Worm (Caenorhabditis elegans) whole organism, mixed stage, embryonic: ENCODE data around the gene H05C05.1.

ENCODE experiments used
- M03D4.4 ChIP-seq: sonication (generic microtip); optimal IDR thresholded peaks from 2 replicates; lab custom pipeline; 2017; ENCODE audit warnings: mild to moderate bottlenecking, missing genetic modification characterization, missing compliant biosample characterization
- bed-3 ChIP-seq: fragments of 200-800 bp; sonication (Bioruptor generic); optimal IDR thresholded peaks from 3 replicates; lab custom pipeline; 2018; ENCODE audit warnings: mild to moderate bottlenecking, missing genetic modification characterization, moderate library complexity, missing compliant biosample characterization
- ceh-43 ChIP-seq: fragments of 200-800 bp; sonication (Bioruptor generic); optimal IDR thresholded peaks from 2 replicates; lab custom pipeline; 2018; ENCODE audit warnings: mild to moderate bottlenecking, missing genetic modification characterization, moderate library complexity, missing compliant biosample characterization
- ceh-83 ChIP-seq: fragments of 200-800 bp; sonication (Bioruptor generic); optimal IDR thresholded peaks from 2 replicates; lab custom pipeline; 2018; ENCODE audit warnings: mild to moderate bottlenecking, missing genetic modification characterization, missing compliant biosample characterization
- ces-1 ChIP-seq: fragments of 150-350 bp; optimal IDR thresholded peaks from 2 replicates; lab custom pipeline; 2014; ENCODE audit warnings: missing biosample characterization, missing genetic modification reagents, missing genetic modification characterization
- cnd-1 ChIP-seq: fragments of 200-800 bp; sonication (Bioruptor generic); optimal IDR thresholded peaks from 2 replicates; lab custom pipeline; 2018; ENCODE audit warnings: mild to moderate bottlenecking, missing genetic modification characterization, missing compliant biosample characterization
- drap-1 ChIP-seq: fragments of 200-800 bp; sonication (Bioruptor generic); optimal IDR thresholded peaks from 3 replicates; lab custom pipeline; 2018; ENCODE audit warnings: mild to moderate bottlenecking, missing genetic modification characterization, missing compliant biosample characterization
- elt-1 ChIP-seq: sonication (generic microtip); optimal IDR thresholded peaks from 2 replicates; lab custom pipeline; 2017; ENCODE audit warnings: missing genetic modification characterization, mild to moderate bottlenecking, missing compliant biosample characterization, antibody characterized with exemption, moderate library complexity, borderline replicate concordance; ENCODE audit not compliant: insufficient read depth
- elt-3 ChIP-seq: fragments of 150-350 bp; optimal IDR thresholded peaks from 2 replicates; lab custom pipeline; 2014; ENCODE audit warnings: missing biosample characterization, missing genetic modification characterization
- flh-1 ChIP-seq: fragments of 200-800 bp; sonication (Bioruptor generic); optimal IDR thresholded peaks from 2 replicates; lab custom pipeline; 2018; ENCODE audit warnings: mild to moderate bottlenecking, missing genetic modification characterization, moderate library complexity, missing compliant biosample characterization
- ham-2 ChIP-seq: fragments of 200-800 bp; sonication (Bioruptor generic); optimal IDR thresholded peaks from 2 replicates; lab custom pipeline; 2018; ENCODE audit warnings: mild to moderate bottlenecking, missing genetic modification characterization, missing compliant biosample characterization
- hlh-1 ChIP-seq: fragments of 150-350 bp; optimal IDR thresholded peaks from 2 replicates; lab custom pipeline; 2014; ENCODE audit warnings: missing biosample characterization, missing genetic modification reagents, missing genetic modification characterization
- lin-13 ChIP-seq: fragments of 150-350 bp; optimal IDR thresholded peaks from 2 replicates; lab custom pipeline; 2014; ENCODE audit warnings: missing biosample characterization, missing genetic modification characterization
- lsy-2 ChIP-seq: fragments of 150-350 bp; optimal IDR thresholded peaks from 2 replicates; lab custom pipeline; 2014; ENCODE audit warnings: missing biosample characterization, missing genetic modification characterization
- mab-5 ChIP-seq: fragments of 150-350 bp; optimal IDR thresholded peaks from 2 replicates; lab custom pipeline; 2014; ENCODE audit warnings: missing biosample characterization, missing genetic modification characterization
- mep-1 ChIP-seq: fragments of 150-350 bp; optimal IDR thresholded peaks from 2 replicates; lab custom pipeline; 2017; ENCODE audit warnings: missing biosample characterization, missing genetic modification reagents, missing genetic modification characterization, inconsistent platforms
- nhr-12 ChIP-seq: fragments of 150-350 bp; optimal IDR thresholded peaks from 2 replicates; lab custom pipeline; 2014; ENCODE audit warnings: missing biosample characterization, missing genetic modification characterization
- nhr-2 ChIP-seq: fragments of 150-350 bp; optimal IDR thresholded peaks from 2 replicates; lab custom pipeline; 2014; ENCODE audit warnings: missing biosample characterization, missing genetic modification characterization
- nhr-237 ChIP-seq: fragments of 150-350 bp; optimal IDR thresholded peaks from 2 replicates; lab custom pipeline; 2014; ENCODE audit warnings: missing biosample characterization, missing genetic modification characterization
- nhr-28 ChIP-seq: fragments of 150-350 bp; optimal IDR thresholded peaks from 2 replicates; lab custom pipeline; 2014; ENCODE audit warnings: missing biosample characterization, missing genetic modification characterization
- nhr-76 ChIP-seq: sonication (generic microtip); optimal IDR thresholded peaks from 2 replicates; lab custom pipeline; 2017; ENCODE audit warnings: missing biosample characterization, missing genetic modification characterization
- pha-4 ChIP-seq: fragments of 150-350 bp; optimal IDR thresholded peaks from 2 replicates; lab custom pipeline; 2018; ENCODE audit warnings: missing biosample characterization, missing genetic modification reagents, missing genetic modification characterization
- sptf-1 ChIP-seq: sonication (generic microtip); optimal IDR thresholded peaks from 2 replicates; lab custom pipeline; 2017; ENCODE audit warnings: mild to moderate bottlenecking, missing genetic modification characterization, moderate library complexity, missing compliant biosample characterization
- tbx-8 ChIP-seq: fragments of 200-800 bp; sonication (Bioruptor generic); optimal IDR thresholded peaks from 2 replicates; lab custom pipeline; 2018; ENCODE audit warnings: mild to moderate bottlenecking, missing genetic modification characterization, moderate library complexity, missing compliant biosample characterization
- unc-120 ChIP-seq: sonication (generic microtip); optimal IDR thresholded peaks from 2 replicates; lab custom pipeline; 2017; ENCODE audit warnings: missing genetic modification characterization, missing compliant biosample characterization; ENCODE audit not compliant: poor library complexity, severe bottlenecking
- unc-39 ChIP-seq: fragments of 150-350 bp; optimal IDR thresholded peaks from 2 replicates; lab custom pipeline; 2014; ENCODE audit warnings: missing biosample characterization, missing genetic modification characterization
- unc-62 ChIP-seq: fragments of 150-350 bp; optimal IDR thresholded peaks from 2 replicates; lab custom pipeline; 2014; ENCODE audit warnings: missing biosample characterization, missing genetic modification reagents, missing genetic modification characterization
- zip-8 ChIP-seq: fragments of 150-350 bp; optimal IDR thresholded peaks from 2 replicates; lab custom pipeline; 2014; ENCODE audit warnings: missing biosample characterization, missing genetic modification characterization
- ztf-11 ChIP-seq: fragments of 150-350 bp; optimal IDR thresholded peaks from 2 replicates; lab custom pipeline; 2014; ENCODE audit warnings: missing biosample characterization, missing genetic modification characterization

H05C05.1 gene

ce11 chrIII:2946626-2947168, at the start of gene H05C05.1:
Gene H05C05.1, plus strand, starts transcription at chrIII:2947118.
- TF ChIP-seq lin-13 (tag; lab: Kevin White, UChicago): no peak
- no peak for TF ChIP-seq drap-1 (GFP tag; lab: Kevin White, UChicago)
- TF ChIP-seq ceh-43: no peak
- TF ChIP-seq nhr-76 (tag; lab: Kevin White, UChicago): no peak
- no peak for TF ChIP-seq nhr-12 (tag; lab: Kevin White, UChicago)
- TF ChIP-seq unc-39: no peak
- no peak for TF ChIP-seq elt-1 (tag; lab: Kevin White, UChicago)
- TF ChIP-seq M03D4.4 (tag; lab: Kevin White, UChicago): no peak

- TF ChIP-seq mab-5 (tag; lab: Kevin White, UChicago): no peak
- TF ChIP-seq nhr-237 (tag; lab: Kevin White, UChicago): no peak
- TF ChIP-seq cnd-1 (tag; lab: Kevin White, UChicago): no peak
- no peak for TF ChIP-seq mep-1 (tag; lab: Kevin White, UChicago)
- TF ChIP-seq drap-1 (GFP tag; lab: Kevin White, UChicago): no peak
- no peak for TF ChIP-seq ceh-83 (GFP tag; lab: Kevin White, UChicago)
- TF ChIP-seq tbx-8 (GFP tag; lab: Kevin White, UChicago): no peak
- no peak for TF ChIP-seq ces-1 (GFP tag; lab: Kevin White, UChicago)
- no peak for TF ChIP-seq sptf-1 (tag; lab: Kevin White, UChicago)
- TF ChIP-seq elt-3 (tag; lab: Kevin White, UChicago): no peak
- no peak for TF ChIP-seq bed-3 (GFP tag; lab: Kevin White, UChicago)
- TF ChIP-seq hlh-1 (tag; lab: Kevin White, UChicago): no peak
- no peak for TF ChIP-seq elt-1 (tag; lab: Kevin White, UChicago)
- no peak for TF ChIP-seq ham-2
- TF ChIP-seq unc-39: no peak
- TF ChIP-seq unc-62: no peak
- no peak for TF ChIP-seq lin-13 (tag; lab: Kevin White, UChicago)
- TF ChIP-seq lsy-2 (tag; lab: Kevin White, UChicago): no peak
- no peak for TF ChIP-seq nhr-28 (tag; lab: Kevin White, UChicago)
Observed at ce11 chrIII:2899705-2900104, 47.2 kb upstream of the H05C05.1 start.

- TF ChIP-seq ceh-83 (GFP tag; lab: Kevin White, UChicago): no peak
- TF ChIP-seq mab-5 (tag; lab: Kevin White, UChicago): no peak
- TF ChIP-seq hlh-1 (tag; lab: Kevin White, UChicago): no peak
- TF ChIP-seq ztf-11 (tag; lab: Kevin White, UChicago): no peak
- no peak for TF ChIP-seq unc-62
- no peak for TF ChIP-seq zip-8 (tag; lab: Kevin White, UChicago)
- TF ChIP-seq ceh-43: no peak
- no peak for TF ChIP-seq pha-4 (tag; lab: Kevin White, UChicago)
- no peak for TF ChIP-seq lin-13 (tag; lab: Kevin White, UChicago)
- TF ChIP-seq nhr-12 (tag; lab: Kevin White, UChicago): no peak
Observed at ce11 chrIII:2901117-2901516, 45.8 kb upstream of the H05C05.1 start, which contains the start of gene idpa-1. Gene idpa-1, minus strand, starts transcription at chrIII:2901217.

ce11 chrIII:2904164-2904563, 42.8 kb upstream of the H05C05.1 start:
- no peak for TF ChIP-seq M03D4.4 (tag; lab: Kevin White, UChicago)
- no peak for TF ChIP-seq hlh-1 (tag; lab: Kevin White, UChicago)
- no peak for TF ChIP-seq nhr-2 (tag; lab: Kevin White, UChicago)
- TF ChIP-seq ces-1 (GFP tag; lab: Kevin White, UChicago): peak; percentile 87
- TF ChIP-seq, all 35 proteins: peak for 1

- TF ChIP-seq ces-1 (GFP tag; lab: Kevin White, UChicago): peak; percentile 64
- no peak for TF ChIP-seq unc-120 (tag; lab: Kevin White, UChicago)
- TF ChIP-seq flh-1 (GFP tag; lab: Kevin White, UChicago): no peak
Observed at ce11 chrIII:2907819-2908218, 39.1 kb upstream of the H05C05.1 start.

ce11 chrIII:2908859-2909258, 38.1 kb upstream of the H05C05.1 start:
- TF ChIP-seq elt-1 (tag; lab: Kevin White, UChicago) (peak; percentile 14), ham-2 (peak; percentile 24), ceh-43 (no peak), unc-62 (peak; percentile 56), mab-5 (tag; lab: Kevin White, UChicago) (no peak)
- TF ChIP-seq, all 35 proteins: peak for 3
